Worm (Caenorhabditis elegans) whole organism, L2 larva: ENCODE data around the gene srd-70.

Experiments
- F13H6.1 ChIP-seq: sonication (generic microtip); optimal IDR thresholded peaks from 2 replicates; lab custom pipeline; 2016; ENCODE audit warnings: missing genetic modification characterization, missing compliant biosample characterization
- R02D3.7 ChIP-seq: fragments of 150-350 bp; optimal IDR thresholded peaks from 2 replicates; lab custom pipeline; 2014; ENCODE audit warnings: missing biosample characterization, missing genetic modification characterization
- ZK546.5 ChIP-seq: sonication (generic microtip); optimal IDR thresholded peaks from 2 replicates; lab custom pipeline; 2017; ENCODE audit warnings: missing biosample characterization, missing genetic modification characterization
- alr-1 ChIP-seq: fragments of 150-350 bp; optimal IDR thresholded peaks from 2 replicates; lab custom pipeline; 2014; ENCODE audit warnings: missing biosample characterization, missing genetic modification characterization
- ama-1 ChIP-seq: fragments of 150-350 bp; optimal IDR thresholded peaks from 2 replicates; lab custom pipeline; 2018; ENCODE audit warnings: inconsistent platforms
- blmp-1 ChIP-seq: sonication (generic microtip); optimal IDR thresholded peaks from 2 replicates; lab custom pipeline; 2017; ENCODE audit warnings: missing genetic modification characterization, mild to moderate bottlenecking, missing compliant biosample characterization, antibody characterized with exemption, moderate library complexity; ENCODE audit not compliant: insufficient read depth
- ceh-82 ChIP-seq: fragments of 150-350 bp; optimal IDR thresholded peaks from 2 replicates; lab custom pipeline; 2014; ENCODE audit warnings: missing biosample characterization, missing genetic modification characterization
- dmd-4 ChIP-seq: sonication (generic microtip); optimal IDR thresholded peaks from 2 replicates; lab custom pipeline; 2017; ENCODE audit warnings: missing biosample characterization, missing genetic modification characterization
- elt-3 ChIP-seq: sonication (generic microtip); optimal IDR thresholded peaks from 2 replicates; lab custom pipeline; 2017; ENCODE audit warnings: missing biosample characterization, missing genetic modification characterization
- fos-1 ChIP-seq: fragments of 150-350 bp; optimal IDR thresholded peaks from 2 replicates; lab custom pipeline; 2014; ENCODE audit warnings: missing biosample characterization, missing genetic modification characterization
- gmeb-1 ChIP-seq: fragments of 150-350 bp; optimal IDR thresholded peaks from 2 replicates; lab custom pipeline; 2014; ENCODE audit warnings: missing biosample characterization, missing genetic modification characterization
- lin-13 ChIP-seq: fragments of 150-350 bp; optimal IDR thresholded peaks from 2 replicates; lab custom pipeline; 2014; ENCODE audit warnings: missing biosample characterization, missing genetic modification reagents, missing genetic modification characterization
- lin-39 ChIP-seq: fragments of 150-350 bp; optimal IDR thresholded peaks from 2 replicates; lab custom pipeline; 2014; ENCODE audit warnings: missing biosample characterization, missing genetic modification reagents, missing genetic modification characterization
- lsy-2 ChIP-seq, 2 experiments: fragments of 150-350 bp in 1 of 2; sonication (generic microtip) in 1 of 2; optimal IDR thresholded peaks; 2 replicates each; lab custom pipeline; 2014 to 2017; ENCODE audit warnings: missing biosample characterization in 2 of 2, missing genetic modification characterization in 2 of 2
- mab-5 ChIP-seq: fragments of 150-350 bp; optimal IDR thresholded peaks from 2 replicates; lab custom pipeline; 2014; ENCODE audit warnings: missing biosample characterization, missing genetic modification characterization
- mbf-1 ChIP-seq: sonication (generic microtip); optimal IDR thresholded peaks from 2 replicates; lab custom pipeline; 2017; ENCODE audit warnings: missing biosample characterization, missing genetic modification characterization
- mdl-1 ChIP-seq, 2 experiments: fragments of 150-350 bp in 1 of 2; sonication (generic microtip) in 1 of 2; optimal IDR thresholded peaks; 2 replicates each; lab custom pipeline; 2017; ENCODE audit warnings: missing biosample characterization in 2 of 2, missing genetic modification characterization in 2 of 2
- nhr-11 ChIP-seq: fragments of 150-350 bp; optimal IDR thresholded peaks from 2 replicates; lab custom pipeline; 2014; ENCODE audit warnings: missing biosample characterization, missing genetic modification characterization
- nhr-129 ChIP-seq: fragments of 150-350 bp; optimal IDR thresholded peaks from 2 replicates; lab custom pipeline; 2014; ENCODE audit warnings: missing biosample characterization, missing genetic modification characterization
- nhr-23 ChIP-seq: fragments of 150-350 bp; optimal IDR thresholded peaks from 2 replicates; lab custom pipeline; 2014; ENCODE audit warnings: missing biosample characterization, missing genetic modification reagents, missing genetic modification characterization
- nhr-25 ChIP-seq: fragments of 150-350 bp; sonication (generic microtip); optimal IDR thresholded peaks from 3 replicates; lab custom pipeline; 2014; ENCODE audit warnings: missing biosample characterization, missing genetic modification characterization
- nhr-6 ChIP-seq: fragments of 150-350 bp; optimal IDR thresholded peaks from 2 replicates; lab custom pipeline; 2014; ENCODE audit warnings: missing biosample characterization, missing genetic modification characterization
- nhr-77 ChIP-seq: fragments of 150-350 bp; optimal IDR thresholded peaks from 2 replicates; lab custom pipeline; 2014; ENCODE audit warnings: missing biosample characterization, missing genetic modification characterization
- peb-1 ChIP-seq: fragments of 150-350 bp; optimal IDR thresholded peaks from 2 replicates; lab custom pipeline; 2014; ENCODE audit warnings: missing biosample characterization, missing genetic modification characterization
- skn-1 ChIP-seq: sonication (generic microtip); optimal IDR thresholded peaks from 2 replicates; lab custom pipeline; 2017; ENCODE audit warnings: missing biosample characterization, missing genetic modification characterization
- sma-3 ChIP-seq: sonication (generic microtip); optimal IDR thresholded peaks from 2 replicates; lab custom pipeline; 2016; ENCODE audit warnings: missing genetic modification reagents, missing genetic modification characterization, missing compliant biosample characterization
- sma-9 ChIP-seq, 2 experiments: fragments of 150-350 bp in 1 of 2; sonication (generic microtip) in 1 of 2; optimal IDR thresholded peaks; 2 replicates each; lab custom pipeline; 2014 to 2016; ENCODE audit warnings: missing genetic modification characterization in 2 of 2, mild to moderate bottlenecking in 1 of 2, missing biosample characterization in 1 of 2, missing compliant biosample characterization in 1 of 2, missing genetic modification reagents in 1 of 2, moderate library complexity in 1 of 2
- snpc-4 ChIP-seq: fragments of 150-350 bp; optimal IDR thresholded peaks from 2 replicates; lab custom pipeline; 2014; ENCODE audit warnings: missing biosample characterization, missing genetic modification characterization
- unc-39 ChIP-seq: fragments of 150-350 bp; optimal IDR thresholded peaks from 2 replicates; lab custom pipeline; 2014; ENCODE audit warnings: missing biosample characterization, missing genetic modification characterization
- unc-55 ChIP-seq: fragments of 150-350 bp; sonication (generic microtip); optimal IDR thresholded peaks from 3 replicates; lab custom pipeline; 2014; ENCODE audit warnings: missing biosample characterization, missing genetic modification reagents, missing genetic modification characterization
- zag-1 ChIP-seq: fragments of 150-350 bp; optimal IDR thresholded peaks from 2 replicates; lab custom pipeline; 2014; ENCODE audit warnings: missing biosample characterization, missing genetic modification characterization
- ztf-11 ChIP-seq: sonication (generic microtip); optimal IDR thresholded peaks from 2 replicates; lab custom pipeline; 2017; ENCODE audit warnings: missing biosample characterization, missing genetic modification characterization
- ztf-4 ChIP-seq: fragments of 150-350 bp; optimal IDR thresholded peaks from 2 replicates; lab custom pipeline; 2014; ENCODE audit warnings: missing biosample characterization, missing genetic modification characterization

The srd-70 gene

DNA sequence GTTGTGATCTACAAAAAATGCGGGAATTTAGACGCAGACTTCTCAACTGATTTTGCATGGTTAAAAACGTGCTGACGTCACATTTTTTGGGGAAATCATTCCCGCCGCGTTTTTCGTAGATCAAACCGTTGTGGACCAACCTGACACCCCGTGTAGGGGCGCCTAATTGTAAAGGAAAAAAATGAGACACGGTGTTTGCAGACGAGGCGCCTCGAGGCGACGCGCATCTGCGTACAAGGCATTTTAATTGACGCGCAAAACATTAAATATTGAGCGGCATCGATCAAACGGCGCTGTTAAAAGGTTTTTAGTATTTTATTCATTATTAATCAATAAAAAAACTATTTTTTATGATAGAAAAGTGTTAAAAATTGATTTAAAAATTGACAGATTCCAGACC lies 22.5 kb upstream of the srd-70 start:
- TF ChIP-seq unc-55 (GFP tag; lab: Kevin White, UChicago) (peak; percentile 32), gmeb-1 (tag; lab: Kevin White, UChicago) (peak; percentile 16)
- TF ChIP-seq, all 48 proteins: peak for 2; not testable (repeated sequence) for 46

ce11 chrV:20445898-20446297 lies 8.0 kb upstream of the srd-70 start:
- no peak for TF ChIP-seq blmp-1 (tag; lab: Kevin White, UChicago)
- TF ChIP-seq sma-9 (GFP tag; optimal IDR thresholded peaks at IDR 0.05; lab: Kevin White, UChicago) = no peak
- no peak for TF ChIP-seq sma-9 (tag; optimal IDR thresholded peaks at IDR 0.05; lab: Kevin White, UChicago)
- no peak for TF ChIP-seq alr-1
- no peak for TF ChIP-seq mbf-1 (tag; lab: Kevin White, UChicago)
- TF ChIP-seq elt-3 (tag; lab: Kevin White, UChicago) = no peak
- TF ChIP-seq ZK546.5 (tag; lab: Kevin White, UChicago) = no peak
- TF ChIP-seq, all 48 proteins: peak for 0

DNA sequence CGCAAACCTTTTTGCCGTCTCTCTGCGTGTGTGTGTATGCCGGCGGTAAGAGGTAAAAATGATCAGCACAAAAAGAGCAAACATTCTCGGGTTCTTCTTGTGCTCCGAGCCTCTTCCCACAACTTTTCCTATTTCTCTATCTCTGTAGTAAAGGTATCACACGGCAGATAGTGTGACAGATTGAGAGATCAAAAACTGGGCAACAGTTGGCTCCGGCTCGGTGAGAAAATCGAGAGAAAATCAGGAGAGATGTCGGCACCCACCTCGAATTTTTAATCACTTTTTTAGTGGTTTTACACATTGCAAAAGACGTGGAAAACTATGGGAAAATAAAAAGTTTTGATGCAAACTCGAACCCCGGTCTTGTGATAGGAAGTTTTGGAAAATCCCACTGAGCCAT lies 2.1 kb upstream of the srd-70 start:
- TF ChIP-seq nhr-129 (tag; lab: Kevin White, UChicago) (peak; percentile 64), fos-1 (tag; lab: Kevin White, UChicago) (no peak), unc-39 (no peak), blmp-1 (tag; lab: Kevin White, UChicago) (no peak), sma-3 (GFP tag; lab: Kevin White, UChicago) (no peak)
- TF ChIP-seq, all 48 proteins: peak for 1

DNA sequence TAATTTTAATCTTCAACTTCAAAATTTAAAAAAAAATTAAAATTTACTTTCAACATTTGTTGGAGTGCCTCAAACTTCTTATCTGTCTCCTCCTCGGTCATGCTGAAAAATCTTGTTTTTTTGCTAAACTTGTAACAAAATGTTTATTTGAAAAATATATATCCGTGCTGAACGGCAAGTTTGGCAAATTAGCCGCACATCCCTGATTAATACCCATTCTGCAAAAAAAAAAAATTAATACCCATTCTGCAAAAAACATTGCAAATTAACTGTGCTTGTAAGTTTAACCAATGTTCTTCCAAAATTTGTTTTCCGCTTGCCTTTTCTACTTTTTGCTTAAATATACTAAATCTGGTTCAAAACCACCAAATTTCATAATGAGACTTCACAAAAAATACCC lies 827 bp upstream of the srd-70 start, which contains the start of gene F48F5.6:
F48F5.6 (minus strand) TSS at position 101 of the 400 bp plus-strand sequence.
- TF ChIP-seq zag-1 (no peak), nhr-23 (tag; lab: Kevin White, UChicago) (no peak), mab-5 (tag; lab: Kevin White, UChicago) (no peak), ama-1 (lab: Kevin White, UChicago) (no peak), lin-39 (tag; lab: Kevin White, UChicago) (no peak), peb-1 (tag; lab: Kevin White, UChicago) (no peak), R02D3.7 (tag; lab: Kevin White, UChicago) (no peak), mbf-1 (tag; lab: Kevin White, UChicago) (no peak), lsy-2 (tag; optimal IDR thresholded peaks at IDR 0.05; lab: Kevin White, UChicago) (no peak), blmp-1 (tag; lab: Kevin White, UChicago) (no peak), ztf-11 (tag; lab: Kevin White, UChicago) (no peak), dmd-4 (tag; lab: Kevin White, UChicago) (no peak), lin-13 (GFP tag; lab: Kevin White, UChicago) (no peak), mdl-1 (tag; optimal IDR thresholded peaks at IDR 0.05; lab: Kevin White, UChicago) (no peak)

DNA sequence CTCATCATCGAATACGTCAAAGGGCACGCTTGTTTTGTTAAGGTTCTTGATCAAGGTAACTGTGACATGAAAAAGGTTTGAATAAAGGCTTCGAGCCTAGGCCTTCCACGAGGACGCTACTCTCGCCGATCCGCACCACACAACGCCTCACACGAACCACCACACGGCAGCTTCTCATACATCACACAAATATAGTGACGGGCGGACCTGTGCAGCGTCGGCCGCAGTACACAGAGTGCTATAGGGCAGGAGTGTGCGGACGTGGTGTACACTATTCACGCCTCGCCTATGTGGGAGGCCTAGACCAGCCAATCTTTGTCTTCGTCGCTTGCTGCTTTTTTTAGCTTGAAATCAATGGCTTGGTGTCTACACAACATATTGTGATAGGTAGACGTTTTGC lies 1.7 kb downstream of the srd-70 start:
- TF ChIP-seq ceh-82 (tag; lab: Kevin White, UChicago) = no peak
- no peak for TF ChIP-seq skn-1 (tag; lab: Kevin White, UChicago)
- TF ChIP-seq nhr-11 = no peak
- no peak for TF ChIP-seq nhr-25 (tag; lab: Kevin White, UChicago)
- TF ChIP-seq lin-39 (tag; lab: Kevin White, UChicago) = no peak
- no peak for TF ChIP-seq blmp-1 (tag; lab: Kevin White, UChicago)
- TF ChIP-seq unc-55 (GFP tag; lab: Kevin White, UChicago) = peak; percentile 8
- TF ChIP-seq snpc-4 = peak; percentile 96
- no peak for TF ChIP-seq nhr-6 (tag; lab: Kevin White, UChicago)
- TF ChIP-seq dmd-4 (tag; lab: Kevin White, UChicago) = no peak
- TF ChIP-seq F13H6.1 (tag; lab: Kevin White, UChicago) = no peak
- no peak for TF ChIP-seq nhr-77 (tag; lab: Kevin White, UChicago)
- no peak for TF ChIP-seq ztf-4 (tag; lab: Kevin White, UChicago)
- peak; percentile 1 for TF ChIP-seq nhr-129 (tag; lab: Kevin White, UChicago)
